Fruit fly (Drosophila melanogaster) S2 (cell line): ENCODE data around the gene CG10516.

ENCODE experiments used
- CG8478 ChIP-seq: fragments of >200 bp; optimal IDR thresholded peaks from 2 replicates; lab custom pipeline; 2018
- CTCF ChIP-seq, 2 experiments: fragments of >200 bp; optimal IDR thresholded peaks; 2 replicates each; lab custom pipeline; 2018

Gene CG10516

DNA sequence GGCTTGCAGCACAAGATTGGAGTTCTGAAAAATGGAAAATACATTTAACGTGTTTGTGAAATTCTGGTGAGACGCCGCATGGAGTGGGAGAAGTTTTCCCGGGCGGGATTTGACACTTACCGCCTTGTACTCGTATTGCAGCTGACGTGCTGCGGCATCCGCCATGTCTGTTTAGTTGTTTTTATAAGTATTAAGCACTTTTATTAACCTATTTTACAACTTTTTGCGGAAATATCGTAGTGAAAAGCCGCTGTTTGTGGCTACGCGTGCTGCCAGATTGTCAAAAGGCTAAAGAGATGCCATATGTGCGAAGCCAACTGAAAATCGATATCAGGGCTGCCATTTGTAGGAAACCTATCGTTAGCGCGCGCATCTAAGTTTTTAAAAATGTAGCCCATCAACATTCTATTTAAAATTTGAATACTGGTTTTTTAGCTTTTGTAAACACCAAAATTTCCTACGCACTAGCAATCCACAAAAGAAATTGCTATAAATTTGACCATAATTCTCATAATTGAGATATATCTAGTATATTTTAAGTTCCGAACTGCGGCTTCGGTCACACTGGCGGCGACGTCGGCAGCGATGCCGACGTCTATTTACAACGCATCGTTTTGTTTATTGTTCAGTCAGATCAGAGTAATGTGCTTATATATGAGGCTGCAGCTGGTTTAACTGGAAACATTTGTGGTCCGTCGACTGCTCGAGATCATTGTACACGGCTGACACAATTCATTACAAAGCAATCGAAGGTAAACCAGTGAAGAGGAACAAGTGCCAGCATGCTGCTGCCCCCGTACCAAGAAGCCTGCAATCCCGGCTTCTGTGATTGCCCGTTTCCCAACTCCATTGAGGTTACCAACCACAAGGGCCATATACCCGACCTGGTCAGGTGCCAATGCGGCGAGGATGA is at the start of gene CG10516, which contains the start of gene Brr2:
TSS of gene CG10516 (plus strand) at position 617 of the 913 bp plus-strand sequence.
TSS of gene Brr2 (minus strand) at position 285 of the 913 bp plus-strand sequence.
- no peak for TF ChIP-seq CG8478 (lab: Kevin White, UChicago)
- peak in 1 of 2 experiments; percentile 32 for TF ChIP-seq CTCF (optimal IDR thresholded peaks at IDR 0.05; lab: Kevin White, UChicago)

DNA sequence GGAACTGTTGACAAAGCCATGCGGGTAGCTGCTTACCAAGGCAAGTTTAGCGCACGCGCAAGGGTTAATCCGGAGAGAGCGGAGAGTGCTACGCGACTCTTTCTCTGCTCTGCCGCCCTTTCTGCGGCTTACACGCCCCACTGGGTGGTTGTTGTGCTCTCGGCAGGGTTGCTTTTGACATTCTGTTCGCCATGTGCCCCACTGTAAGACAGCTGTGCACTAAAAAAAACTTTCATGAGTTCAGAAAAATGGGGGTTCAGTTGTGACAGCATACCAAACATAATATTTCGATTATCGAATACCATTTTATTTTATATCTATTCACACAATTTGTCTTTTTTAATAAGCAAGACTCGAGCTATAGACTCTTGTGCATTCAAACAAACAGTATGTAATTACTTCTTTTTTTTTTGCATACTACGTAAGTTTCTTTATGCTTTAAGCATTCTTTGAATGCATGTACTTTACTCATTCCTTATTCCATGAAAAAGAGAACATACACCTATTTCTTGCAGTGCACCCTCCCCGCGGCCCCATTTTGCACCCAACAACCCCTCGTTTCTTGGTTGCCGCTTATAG is 46.9 kb upstream of the CG10516 start:
- TF ChIP-seq CG8478 (lab: Kevin White, UChicago) (no peak), CTCF (optimal IDR thresholded peaks at IDR 0.05; lab: Kevin White, UChicago) (no peak)

DNA sequence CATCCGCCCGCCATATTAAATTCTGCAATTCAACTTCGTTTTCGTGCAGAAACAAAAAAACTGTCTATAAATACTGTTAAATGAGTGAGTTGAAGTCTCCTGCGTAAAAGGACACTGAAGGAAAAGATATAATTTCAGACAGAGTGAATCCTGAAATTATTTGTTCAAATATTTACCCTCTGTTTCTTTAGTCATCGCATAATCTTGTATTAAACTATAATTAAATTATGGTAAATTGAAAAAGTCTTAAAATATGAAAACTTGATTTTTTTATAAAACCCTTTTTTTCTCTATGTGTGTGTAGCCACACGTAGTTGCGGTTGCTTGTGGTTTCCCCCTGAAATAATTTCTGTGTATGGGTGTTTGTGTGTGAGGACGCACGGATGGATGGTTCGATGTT is 44.7 kb upstream of the CG10516 start:
- TF ChIP-seq CG8478 (lab: Kevin White, UChicago): no peak
- no peak for TF ChIP-seq CTCF (optimal IDR thresholded peaks at IDR 0.05; lab: Kevin White, UChicago)

DNA sequence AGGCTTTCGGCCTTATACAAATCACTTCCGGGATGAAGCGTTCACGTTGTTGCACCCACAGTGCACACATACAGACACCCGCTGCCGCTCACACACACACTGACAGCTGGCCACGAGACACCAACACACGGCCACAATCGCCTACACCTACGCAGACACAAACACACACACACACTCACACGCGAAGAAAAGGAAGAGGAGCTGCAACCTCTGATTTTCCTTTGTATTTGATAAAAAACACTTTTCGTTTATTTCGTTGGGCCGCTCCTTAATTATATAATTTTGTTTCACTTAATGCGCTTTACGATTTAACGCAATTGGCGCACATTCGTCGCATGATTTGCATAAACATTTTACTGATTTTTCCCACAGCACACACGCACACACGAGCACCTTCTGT is 43.7 kb upstream of the CG10516 start:
- TF ChIP-seq CG8478 (lab: Kevin White, UChicago): no peak

DNA sequence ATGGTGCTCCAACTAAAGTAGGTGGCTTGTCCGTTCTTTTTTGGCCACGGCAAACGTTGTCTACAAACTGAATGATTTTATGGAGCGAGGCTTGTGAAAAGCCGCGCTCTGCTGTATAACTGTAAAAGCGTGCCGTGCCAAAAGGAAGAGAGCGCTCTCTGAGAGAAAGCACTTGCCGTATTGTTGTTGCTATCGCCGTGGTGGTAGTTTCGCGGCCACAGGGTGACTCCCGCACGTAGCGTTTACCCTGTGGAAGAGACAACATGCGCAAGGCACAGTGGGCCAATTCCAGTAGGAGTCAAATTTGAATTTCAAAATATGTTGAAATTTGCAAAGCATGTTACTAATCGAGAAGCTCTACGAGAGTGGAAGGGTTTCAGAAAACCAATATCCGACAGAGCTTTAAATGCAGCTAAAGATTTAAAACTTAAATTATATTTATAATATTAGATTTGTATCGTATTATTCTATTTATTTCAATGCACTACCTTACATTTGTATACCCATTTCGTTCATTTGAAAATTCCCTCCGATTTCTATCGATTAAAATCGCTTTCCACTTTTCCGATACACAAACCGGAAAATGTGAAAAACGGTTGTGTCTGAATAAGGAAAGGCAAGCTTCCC is 43.1 kb upstream of the CG10516 start, which contains the start of gene sff:
TSS of gene sff (minus strand) at position 51 of the 627 bp plus-strand sequence.
- no peak for TF ChIP-seq CG8478 (lab: Kevin White, UChicago)
- TF ChIP-seq CTCF (optimal IDR thresholded peaks at IDR 0.05; lab: Kevin White, UChicago): no peak

DNA sequence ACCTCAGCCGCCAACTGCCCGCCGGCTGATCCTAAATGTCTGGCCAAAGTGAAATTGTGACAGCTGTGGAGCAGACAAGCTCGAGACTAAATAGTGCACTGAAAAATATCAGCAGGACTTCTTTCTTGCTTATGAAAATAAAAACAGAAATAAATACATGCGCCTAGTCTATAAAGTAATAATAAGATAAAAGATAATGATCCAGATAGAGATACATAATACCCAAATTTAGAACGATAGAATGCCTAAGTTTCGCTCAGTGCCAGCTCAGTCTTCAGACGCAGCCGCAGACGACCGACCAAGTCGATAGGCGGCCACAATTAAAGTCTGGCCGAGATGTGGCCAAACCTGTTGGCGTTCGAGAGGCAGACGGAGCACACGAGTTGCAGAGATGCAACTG is 27.2 kb upstream of the CG10516 start:
- no peak for TF ChIP-seq CG8478 (lab: Kevin White, UChicago)
- TF ChIP-seq CTCF (optimal IDR thresholded peaks at IDR 0.05; lab: Kevin White, UChicago): no peak

DNA sequence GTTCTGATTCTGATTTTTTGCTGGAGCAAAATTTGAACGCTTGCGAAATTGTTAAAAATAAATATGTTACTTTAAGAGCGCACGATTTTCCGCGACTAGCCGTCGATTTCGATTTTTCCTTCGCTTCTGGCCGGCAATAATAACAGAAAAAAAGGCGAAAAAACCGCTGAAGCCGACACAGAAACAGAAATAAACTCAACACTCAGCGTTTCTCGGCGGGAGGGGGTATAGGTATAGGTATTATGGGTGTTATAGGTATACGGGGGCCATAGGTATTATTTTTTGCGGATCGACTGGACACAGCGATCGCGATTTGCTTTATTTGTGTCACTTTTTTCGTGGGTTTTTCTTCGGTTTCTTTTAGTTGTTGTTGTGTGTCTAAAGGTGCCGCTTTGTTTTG is 15.7 kb upstream of the CG10516 start:
- TF ChIP-seq CG8478 (lab: Kevin White, UChicago) (no peak), CTCF (optimal IDR thresholded peaks at IDR 0.05; lab: Kevin White, UChicago) (no peak)

DNA sequence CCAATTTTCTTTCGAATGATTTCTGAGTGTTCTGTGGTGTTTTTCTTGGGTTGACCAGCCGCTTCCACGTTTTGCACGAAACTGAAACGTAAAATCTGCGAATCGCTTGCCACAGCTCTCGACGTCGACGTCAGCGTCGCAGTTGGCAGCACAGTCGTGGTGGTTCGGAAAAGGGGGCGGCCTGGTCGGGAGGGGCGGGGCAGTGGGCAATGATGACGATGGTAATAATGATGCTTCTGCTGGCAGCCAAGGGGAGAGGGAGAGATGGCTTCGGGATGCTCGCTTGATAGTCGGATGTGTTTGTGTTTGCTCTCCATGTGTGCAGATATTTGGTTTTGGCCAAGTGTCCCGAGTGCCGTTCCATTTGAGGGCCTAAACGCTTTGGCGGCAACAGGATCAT is 15.1 kb upstream of the CG10516 start:
- no peak for TF ChIP-seq CTCF (optimal IDR thresholded peaks at IDR 0.05; lab: Kevin White, UChicago)
- no peak for TF ChIP-seq CG8478 (lab: Kevin White, UChicago)

DNA sequence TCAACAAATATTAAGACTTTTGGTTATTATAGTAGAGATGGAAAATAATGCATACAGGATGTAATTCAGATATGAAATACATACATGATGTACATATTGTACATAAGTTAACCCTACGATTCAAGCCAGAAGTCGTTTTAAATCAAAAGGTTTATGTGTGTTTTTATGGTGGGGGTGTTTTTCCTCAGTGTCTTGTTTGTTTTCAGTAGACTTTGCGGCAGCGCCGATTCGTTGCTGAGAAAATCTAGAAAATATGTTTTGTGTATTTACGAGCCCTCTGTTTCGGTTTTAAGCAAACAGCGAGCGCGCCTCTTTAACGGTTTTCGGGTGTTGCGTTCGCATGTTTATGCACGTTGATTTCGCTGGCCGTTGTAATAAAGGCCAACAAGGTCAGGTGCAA is 14.1 kb upstream of the CG10516 start:
- TF ChIP-seq CTCF (optimal IDR thresholded peaks at IDR 0.05; lab: Kevin White, UChicago) (no peak), CG8478 (lab: Kevin White, UChicago) (no peak)

DNA sequence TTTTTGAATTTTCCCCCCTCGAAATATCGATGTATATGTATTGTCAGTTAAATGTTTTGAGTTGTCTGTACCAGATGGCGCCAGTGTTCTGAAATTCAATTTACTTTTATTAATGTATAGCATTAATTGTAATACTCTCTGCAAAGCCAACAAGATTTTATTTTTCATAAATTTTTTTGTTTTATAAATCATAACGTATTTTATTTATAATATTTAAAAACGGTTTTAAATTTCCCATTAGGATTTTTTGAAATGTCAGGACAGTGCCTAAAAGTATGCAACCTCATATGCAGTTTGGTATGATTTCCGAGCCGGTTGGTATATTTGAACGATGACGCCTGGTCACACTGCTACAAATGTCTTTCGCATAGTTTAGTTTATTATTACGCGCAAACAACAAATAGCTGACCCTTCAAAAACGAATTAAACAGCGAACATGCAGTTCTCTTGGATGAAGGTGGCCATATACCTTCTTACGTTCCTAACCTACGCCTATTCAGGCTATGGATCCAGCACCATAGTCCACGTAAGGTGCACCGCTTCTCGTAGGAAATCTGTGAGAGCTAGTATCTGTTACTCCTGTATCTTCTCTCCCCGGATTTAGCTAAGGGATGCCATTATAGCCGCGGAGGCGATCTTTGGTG is 13.1 kb upstream of the CG10516 start, which contains the start of the genes Pka-C3 and GXIVsPLA2:
TSS of gene Pka-C3 (minus strand) at position 14 of the 644 bp plus-strand sequence.
TSS of gene GXIVsPLA2 (plus strand) at position 313 of the 644 bp plus-strand sequence.
- no peak for TF ChIP-seq CG8478 (lab: Kevin White, UChicago)
- peak; percentile 18 to 82 for TF ChIP-seq CTCF (optimal IDR thresholded peaks at IDR 0.05; lab: Kevin White, UChicago)

DNA sequence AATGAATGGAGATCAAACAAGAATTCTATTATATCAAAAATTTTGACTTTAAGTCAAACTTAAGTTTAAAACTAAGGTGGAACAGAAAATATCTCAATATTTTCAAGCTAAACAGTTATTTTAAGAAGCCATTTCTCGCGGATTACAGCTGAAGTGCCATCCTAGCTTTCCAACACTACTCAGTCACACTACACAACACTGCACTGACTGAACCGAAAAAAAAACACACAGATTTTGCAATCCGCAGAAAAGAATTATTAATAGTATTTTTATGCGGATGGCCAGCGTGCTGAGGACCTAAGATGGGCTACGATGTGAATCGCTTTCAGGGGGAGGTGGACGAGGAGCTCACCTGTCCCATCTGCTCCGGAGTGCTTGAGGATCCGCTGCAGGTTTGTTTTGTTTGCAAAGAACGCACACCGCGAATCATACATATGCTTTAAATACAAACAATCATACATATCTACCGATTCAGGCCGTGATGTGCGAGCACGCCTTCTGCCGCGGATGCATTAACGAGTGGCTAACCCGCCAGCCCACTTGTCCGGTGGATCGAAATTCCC is 11.5 kb upstream of the CG10516 start, which contains the start of gene elgi:
TSS of gene elgi (plus strand) at position 103 of the 563 bp plus-strand sequence.
- TF ChIP-seq CTCF (optimal IDR thresholded peaks at IDR 0.05; lab: Kevin White, UChicago): no peak
- TF ChIP-seq CG8478 (lab: Kevin White, UChicago): no peak

DNA sequence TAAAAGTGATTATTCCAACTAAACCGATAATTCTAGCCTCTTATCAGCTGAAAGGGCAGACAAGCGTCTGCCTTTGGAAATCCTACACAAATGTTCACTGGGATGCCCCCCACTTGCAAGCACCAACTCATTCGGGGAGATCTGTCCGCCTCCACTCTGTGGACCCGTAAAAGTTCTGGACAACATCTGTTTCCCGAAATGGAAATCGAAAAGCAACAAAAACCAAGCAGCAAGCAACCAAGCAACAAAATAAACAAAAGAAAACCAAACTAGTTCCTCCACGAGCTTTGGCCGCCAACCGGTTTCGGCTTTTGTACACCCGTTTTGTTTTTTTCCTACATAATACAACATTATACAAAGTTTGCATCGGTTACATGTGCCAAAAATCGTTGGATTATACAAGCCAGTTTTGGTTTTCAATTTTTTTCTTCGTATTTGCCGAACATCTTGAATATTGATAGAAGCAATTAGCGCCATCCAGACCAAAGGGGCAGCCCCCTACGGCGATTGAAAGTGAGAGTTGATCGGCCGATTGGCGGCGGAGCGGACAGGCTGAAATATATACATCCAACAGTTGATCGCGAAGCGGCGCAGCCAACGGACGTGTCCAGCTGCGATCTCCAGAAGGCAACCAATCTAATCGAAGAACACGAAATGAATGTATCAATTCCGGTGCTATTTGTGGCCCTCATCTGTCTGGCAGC is 9.2 kb upstream of the CG10516 start, which contains the start of gene CG17032:
TSS of gene CG17032 (plus strand) at position 232 of the 704 bp plus-strand sequence.
- TF ChIP-seq CG8478 (lab: Kevin White, UChicago): no peak
- no peak for TF ChIP-seq CTCF (optimal IDR thresholded peaks at IDR 0.05; lab: Kevin White, UChicago)

DNA sequence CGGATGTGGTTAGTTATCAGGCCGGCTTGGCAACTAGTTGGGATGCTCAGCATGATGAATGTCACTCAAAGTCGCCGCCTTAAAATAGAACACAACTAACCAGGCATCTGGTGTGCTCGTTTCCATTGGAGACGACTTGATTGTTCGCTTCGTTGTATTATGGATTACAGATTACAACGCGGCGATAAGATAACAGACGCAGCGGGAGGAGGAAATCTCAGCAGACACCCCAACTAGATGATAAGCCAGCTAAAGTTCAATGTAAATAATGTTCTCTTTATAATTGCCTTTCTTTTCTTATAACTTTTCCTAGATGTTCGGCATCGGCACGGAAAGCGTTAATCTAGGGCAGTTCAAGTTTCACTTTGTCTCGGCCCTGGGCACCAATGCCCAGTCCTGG is 682 bp downstream of the CG10516 start:
- TF ChIP-seq CG8478 (lab: Kevin White, UChicago): no peak
- no peak for TF ChIP-seq CTCF (optimal IDR thresholded peaks at IDR 0.05; lab: Kevin White, UChicago)
